Worm (Caenorhabditis elegans) whole organism, early embryonic: ENCODE data around the gene gck-1.

Source experiments
- B0310.2 ChIP-seq: sonication (generic microtip); optimal IDR thresholded peaks from 2 replicates; lab custom pipeline; 2016; ENCODE audit warnings: mild to moderate bottlenecking, missing genetic modification characterization, missing compliant biosample characterization
- F13C5.2 ChIP-seq: sonication (generic microtip); optimal IDR thresholded peaks from 2 replicates; lab custom pipeline; 2017; ENCODE audit warnings: mild to moderate bottlenecking, missing genetic modification characterization, inconsistent platforms, missing compliant biosample characterization
- aly-1 ChIP-seq: sonication (generic microtip); optimal IDR thresholded peaks from 2 replicates; lab custom pipeline; 2016; ENCODE audit warnings: missing genetic modification characterization, missing compliant biosample characterization
- ama-1 ChIP-seq: fragments of 150-350 bp; optimal IDR thresholded peaks from 2 replicates; lab custom pipeline; 2014
- ceh-13 ChIP-seq: fragments of 200-800 bp; sonication (Bioruptor generic); optimal IDR thresholded peaks from 2 replicates; lab custom pipeline; 2018; ENCODE audit warnings: mild to moderate bottlenecking, missing genetic modification characterization, missing compliant biosample characterization
- ceh-36 ChIP-seq: sonication (generic microtip); optimal IDR thresholded peaks from 2 replicates; lab custom pipeline; 2016; ENCODE audit warnings: missing genetic modification characterization, inconsistent platforms, missing compliant biosample characterization
- ets-7 ChIP-seq: sonication (generic microtip); optimal IDR thresholded peaks from 2 replicates; lab custom pipeline; 2016; ENCODE audit warnings: missing genotype, missing genetic modification characterization, missing compliant biosample characterization
- flt-1 ChIP-seq: fragments of 200-800 bp; sonication (Bioruptor generic); IDR thresholded peaks from 2 replicates; pipeline ENCODE4 v1.3.6; 2022; ENCODE audit warnings: missing genetic modification characterization, missing compliant biosample characterization
- hmbx-1 ChIP-seq: sonication (generic microtip); optimal IDR thresholded peaks from 2 replicates; lab custom pipeline; 2016; ENCODE audit warnings: mild to moderate bottlenecking, missing genetic modification characterization, missing compliant biosample characterization
- hmg-4 ChIP-seq: fragments of 200-800 bp; sonication (Bioruptor generic); optimal IDR thresholded peaks from 2 replicates; lab custom pipeline; 2018; ENCODE audit warnings: mild to moderate bottlenecking, missing genetic modification characterization, missing compliant biosample characterization
- hnd-1 ChIP-seq: sonication (generic microtip); optimal IDR thresholded peaks from 2 replicates; lab custom pipeline; 2016; ENCODE audit warnings: missing genetic modification characterization, missing compliant biosample characterization
- pes-1 ChIP-seq: fragments of 200-800 bp; sonication (Bioruptor generic); IDR thresholded peaks from 2 replicates; pipeline ENCODE4 v1.3.6; 2022; ENCODE audit warnings: missing genetic modification reagents, missing genetic modification characterization, missing compliant biosample characterization
- scrt-1 ChIP-seq: fragments of 200-800 bp; sonication (Bioruptor generic); IDR thresholded peaks from 2 replicates; pipeline ENCODE4 v1.3.6; 2022; ENCODE audit warnings: missing genetic modification characterization, missing compliant biosample characterization
- sea-1 ChIP-seq: fragments of 200-800 bp; sonication (Bioruptor generic); conservative IDR thresholded peaks from 2 replicates; pipeline ENCODE4 v1.3.6; 2022; ENCODE audit warnings: missing genetic modification characterization, missing compliant biosample characterization
- tbx-11 ChIP-seq: fragments of 200-800 bp; sonication (Bioruptor generic); IDR thresholded peaks from 2 replicates; pipeline ENCODE4 v1.3.6; 2022; ENCODE audit warnings: missing genetic modification characterization, missing compliant biosample characterization
- tbx-37 ChIP-seq: fragments of 200-800 bp; sonication (Bioruptor generic); conservative IDR thresholded peaks from 2 replicates; pipeline ENCODE4 v1.3.6; 2022; ENCODE audit warnings: missing genetic modification reagents, missing genetic modification characterization, missing compliant biosample characterization
- tra-4 ChIP-seq: sonication (generic microtip); optimal IDR thresholded peaks from 2 replicates; lab custom pipeline; 2017; ENCODE audit warnings: missing genetic modification characterization, missing compliant biosample characterization

The gck-1 gene

ce11 chrV:8994272-8994671 is 46.7 kb downstream of the gck-1 start:
- TF ChIP-seq tbx-37 (GFP tag; lab: Robert Waterston, UW) (no peak), ets-7 (tag; lab: Kevin White, UChicago) (no peak), pes-1 (GFP tag; lab: Robert Waterston, UW) (no peak), B0310.2 (tag; lab: Kevin White, UChicago) (no peak), hnd-1 (no peak), ama-1 (lab: Kevin White, UChicago) (no peak), ceh-36 (no peak), flt-1 (GFP tag; lab: Robert Waterston, UW) (no peak), sea-1 (GFP tag; lab: Robert Waterston, UW) (no peak), F13C5.2 (tag; lab: Kevin White, UChicago) (no peak)

ce11 chrV:8994801-8995200 is 47.2 kb downstream of the gck-1 start, which contains the start of gene F59E11.5:
Gene F59E11.5, plus strand, starts transcription at chrV:8995101.
- TF ChIP-seq hmbx-1 (no peak), hnd-1 (no peak), F13C5.2 (tag; lab: Kevin White, UChicago) (no peak), ama-1 (lab: Kevin White, UChicago) (no peak), tra-4 (no peak), aly-1 (tag; lab: Kevin White, UChicago) (no peak), sea-1 (GFP tag; lab: Robert Waterston, UW) (no peak), hmg-4 (GFP tag; lab: Kevin White, UChicago) (no peak), tbx-11 (GFP tag; lab: Robert Waterston, UW) (no peak), flt-1 (GFP tag; lab: Robert Waterston, UW) (no peak), ceh-36 (no peak), ets-7 (tag; lab: Kevin White, UChicago) (no peak), B0310.2 (tag; lab: Kevin White, UChicago) (no peak)

ce11 chrV:9001175-9001574 is 53.6 kb downstream of the gck-1 start, which contains the start of gene F59E11.2:
Gene F59E11.2, plus strand, starts transcription at chrV:9001475.
- no peak for TF ChIP-seq tbx-11 (GFP tag; lab: Robert Waterston, UW)
- TF ChIP-seq F13C5.2 (tag; lab: Kevin White, UChicago), result no peak
- TF ChIP-seq B0310.2 (tag; lab: Kevin White, UChicago), result no peak
- no peak for TF ChIP-seq sea-1 (GFP tag; lab: Robert Waterston, UW)
- no peak for TF ChIP-seq hmbx-1
- no peak for TF ChIP-seq tra-4
- TF ChIP-seq hmg-4 (GFP tag; lab: Kevin White, UChicago), result no peak

- no peak for TF ChIP-seq hmg-4 (GFP tag; lab: Kevin White, UChicago)
- TF ChIP-seq sea-1 (GFP tag; lab: Robert Waterston, UW), result no peak
- TF ChIP-seq F13C5.2 (tag; lab: Kevin White, UChicago), result no peak
- TF ChIP-seq scrt-1 (GFP tag; lab: Robert Waterston, UW), result no peak
- no peak for TF ChIP-seq tra-4
- TF ChIP-seq ama-1 (lab: Kevin White, UChicago), result no peak
- TF ChIP-seq ceh-36, result no peak
- no peak for TF ChIP-seq tbx-11 (GFP tag; lab: Robert Waterston, UW)
- TF ChIP-seq ceh-13, result no peak
Measured at ce11 chrV:9003291-9003690, 55.7 kb downstream of the gck-1 start, which contains the start of gene srx-1. Gene srx-1, plus strand, starts transcription at chrV:9003672.

- TF ChIP-seq sea-1 (GFP tag; lab: Robert Waterston, UW), result no peak
- no peak for TF ChIP-seq ceh-36
- TF ChIP-seq tbx-11 (GFP tag; lab: Robert Waterston, UW), result no peak
- TF ChIP-seq tra-4, result no peak
- TF ChIP-seq pes-1 (GFP tag; lab: Robert Waterston, UW), result no peak
- TF ChIP-seq hnd-1, result no peak
- no peak for TF ChIP-seq hmbx-1
- TF ChIP-seq scrt-1 (GFP tag; lab: Robert Waterston, UW), result no peak
- no peak for TF ChIP-seq tbx-37 (GFP tag; lab: Robert Waterston, UW)
- TF ChIP-seq F13C5.2 (tag; lab: Kevin White, UChicago), result no peak
- no peak for TF ChIP-seq ceh-13
- TF ChIP-seq ama-1 (lab: Kevin White, UChicago), result no peak
- TF ChIP-seq ets-7 (tag; lab: Kevin White, UChicago), result no peak
- TF ChIP-seq B0310.2 (tag; lab: Kevin White, UChicago), result no peak
- no peak for TF ChIP-seq hmg-4 (GFP tag; lab: Kevin White, UChicago)
- no peak for TF ChIP-seq flt-1 (GFP tag; lab: Robert Waterston, UW)
- no peak for TF ChIP-seq aly-1 (tag; lab: Kevin White, UChicago)
Measured at ce11 chrV:9005243-9005642, 57.6 kb downstream of the gck-1 start, which contains the start of gene srx-3. Gene srx-3, plus strand, starts transcription at chrV:9005543.
